Fruit fly (Drosophila melanogaster) whole organism, embryonic: Measurements from ENCODE around the gene CG5592.

Source experiments
- ATbp ChIP-seq: fragments of 200-800 bp; sonication (Bioruptor generic); optimal IDR thresholded peaks from 2 replicates; lab custom pipeline; 2017; ENCODE audit warnings: missing biosample characterization, mild to moderate bottlenecking, missing genetic modification characterization, missing genetic modification reagents
- Atf3 ChIP-seq: fragments of 200-800 bp; sonication (Bioruptor generic); optimal IDR thresholded peaks from 3 replicates; lab custom pipeline; 2016; ENCODE audit warnings: missing biosample characterization, missing genetic modification characterization
- CG10274 ChIP-seq: fragments of 200-800 bp; sonication (Bioruptor generic); optimal IDR thresholded peaks from 3 replicates; lab custom pipeline; 2017; ENCODE audit warnings: missing biosample characterization, mild to moderate bottlenecking, missing genetic modification characterization
- CG10431 ChIP-seq: fragments of 200-800 bp; sonication (Bioruptor generic); optimal IDR thresholded peaks from 3 replicates; lab custom pipeline; 2018; ENCODE audit warnings: missing biosample characterization, mild to moderate bottlenecking, missing genetic modification characterization
- CG12769 ChIP-seq: fragments of 200-800 bp; sonication (Bioruptor generic); optimal IDR thresholded peaks from 2 replicates; lab custom pipeline; 2019; ENCODE audit warnings: missing biosample characterization, mild to moderate bottlenecking, missing genetic modification characterization, moderate library complexity
- CG13775 ChIP-seq: fragments of 200-800 bp; sonication (Bioruptor generic); optimal IDR thresholded peaks from 3 replicates; lab custom pipeline; 2017; ENCODE audit warnings: missing biosample characterization, mild to moderate bottlenecking, missing genetic modification characterization
- CG15073 ChIP-seq: fragments of 200-800 bp; sonication (Bioruptor generic); optimal IDR thresholded peaks from 2 replicates; lab custom pipeline; 2016; ENCODE audit warnings: missing biosample characterization, missing genetic modification characterization
- CG16815 ChIP-seq: fragments of 200-800 bp; sonication (Bioruptor generic); optimal IDR thresholded peaks from 3 replicates; lab custom pipeline; 2017; ENCODE audit warnings: missing biosample characterization, mild to moderate bottlenecking, missing genetic modification characterization
- CG2129 ChIP-seq: fragments of 200-800 bp; sonication (Bioruptor generic); IDR thresholded peaks from 2 replicates; pipeline ENCODE4 v1.3.6; 2022; ENCODE audit warnings: missing biosample characterization, missing genetic modification characterization; ENCODE audit not compliant: partially characterized antibody
- CG2889 ChIP-seq: fragments of 200-800 bp; sonication (Bioruptor generic); IDR thresholded peaks from 3 replicates; pipeline ENCODE4 v1.3.6; 2022; ENCODE audit warnings: missing biosample characterization, missing genetic modification characterization
- CG31388 ChIP-seq: fragments of 200-800 bp; sonication (Bioruptor generic); optimal IDR thresholded peaks from 2 replicates; lab custom pipeline; 2016; ENCODE audit warnings: missing biosample characterization, missing genetic modification characterization
- CG31441 ChIP-seq: fragments of 200-800 bp; sonication (Bioruptor generic); IDR thresholded peaks from 2 replicates; pipeline ENCODE4 v1.3.6; 2022; ENCODE audit warnings: missing biosample characterization, missing genetic modification characterization
- CG3281 ChIP-seq: fragments of 200-800 bp; sonication (Bioruptor generic); optimal IDR thresholded peaks from 3 replicates; lab custom pipeline; 2017; ENCODE audit warnings: missing biosample characterization, mild to moderate bottlenecking, missing genetic modification characterization
- CG34376 ChIP-seq: fragments of 200-800 bp; sonication (Bioruptor generic); optimal IDR thresholded peaks from 2 replicates; lab custom pipeline; 2018; ENCODE audit warnings: missing biosample characterization, mild to moderate bottlenecking, missing genetic modification characterization
- CG34422 ChIP-seq: fragments of 200-800 bp; sonication (Bioruptor generic); IDR thresholded peaks from 3 replicates; pipeline ENCODE4 v1.3.6; 2022; ENCODE audit warnings: missing biosample characterization, missing genetic modification characterization
- CG3847 ChIP-seq: fragments of 200-800 bp; sonication (Bioruptor generic); IDR thresholded peaks from 2 replicates; pipeline ENCODE4 v1.3.6; 2022; ENCODE audit warnings: missing biosample characterization, missing genetic modification characterization
- CG6765 ChIP-seq: fragments of 200-800 bp; sonication (Bioruptor generic); optimal IDR thresholded peaks from 3 replicates; lab custom pipeline; 2017; ENCODE audit warnings: missing biosample characterization, mild to moderate bottlenecking, missing genetic modification characterization
- CG7963 ChIP-seq: fragments of 200-800 bp; sonication (Bioruptor generic); IDR thresholded peaks from 3 replicates; pipeline ENCODE4 v1.3.6; 2022; ENCODE audit warnings: missing biosample characterization, missing genetic modification characterization; ENCODE audit not compliant: partially characterized antibody
- Doc2 ChIP-seq: fragments of 200-800 bp; sonication (Bioruptor generic); IDR thresholded peaks from 2 replicates; pipeline ENCODE4 v1.3.6; 2022; ENCODE audit warnings: missing biosample characterization, missing genetic modification characterization
- E2f1 ChIP-seq: fragments of 200-800 bp; sonication (Bioruptor generic); IDR thresholded peaks from 2 replicates; pipeline ENCODE4 v1.3.6; 2022; ENCODE audit warnings: missing biosample characterization, missing genetic modification characterization
- Eip74EF ChIP-seq, 2 experiments: fragments of 200-800 bp in 1 of 2; fragments of >200 bp in 1 of 2; sonication (Bioruptor generic) in 1 of 2; optimal IDR thresholded peaks; 2 replicates each; lab custom pipeline; 2017 to 2019; ENCODE audit warnings: missing biosample characterization in 2 of 2, missing genetic modification characterization in 2 of 2, mild to moderate bottlenecking in 1 of 2, moderate library complexity in 1 of 2
- Hr39 ChIP-seq: fragments of >200 bp; optimal IDR thresholded peaks from 2 replicates; lab custom pipeline; 2017
- Hsf ChIP-seq: fragments of 200-800 bp; sonication (Bioruptor generic); optimal IDR thresholded peaks from 3 replicates; lab custom pipeline; 2016; ENCODE audit warnings: missing biosample characterization, missing genetic modification characterization
- Kr ChIP-seq: fragments of 200-800 bp; sonication (Bioruptor generic); optimal IDR thresholded peaks from 2 replicates; lab custom pipeline; 2017; ENCODE audit warnings: missing biosample characterization, mild to moderate bottlenecking, missing genetic modification characterization
- MTF-1 ChIP-seq: fragments of 200-800 bp; sonication (Bioruptor generic); optimal IDR thresholded peaks from 2 replicates; lab custom pipeline; 2018; ENCODE audit warnings: missing biosample characterization, mild to moderate bottlenecking, missing genetic modification characterization, borderline replicate concordance
- Opbp ChIP-seq: fragments of 200-800 bp; sonication (Bioruptor generic); IDR thresholded peaks from 3 replicates; pipeline ENCODE4 v1.3.6; 2022; ENCODE audit warnings: missing biosample characterization, missing genetic modification characterization; ENCODE audit not compliant: partially characterized antibody
- Sry-β ChIP-seq: fragments of 200-800 bp; sonication (Bioruptor generic); optimal IDR thresholded peaks from 2 replicates; lab custom pipeline; 2018; ENCODE audit warnings: missing biosample characterization, mild to moderate bottlenecking, missing genetic modification characterization, moderate library complexity
- Trl ChIP-seq, 3 experiments: fragments of >200 bp in 2 of 3; fragments of 200-800 bp in 1 of 3; sonication (Bioruptor generic) in 1 of 3; optimal IDR thresholded peaks; 2 replicates in 1 of 3; 3 replicates in 2 of 3; lab custom pipeline; 2016 to 2017; ENCODE audit warnings: missing biosample characterization in 1 of 3, missing genetic modification characterization in 1 of 3
- ap ChIP-seq: fragments of 200-800 bp; sonication (Bioruptor generic); IDR thresholded peaks from 2 replicates; pipeline ENCODE4 v1.3.6; 2022; ENCODE audit warnings: missing biosample characterization, missing genetic modification characterization
- cg ChIP-seq: fragments of 200-800 bp; sonication (Bioruptor generic); optimal IDR thresholded peaks from 3 replicates; lab custom pipeline; 2019; ENCODE audit warnings: missing biosample characterization, mild to moderate bottlenecking, missing genetic modification characterization, moderate library complexity
- chif ChIP-seq, 2 experiments: fragments of 200-800 bp; sonication (Bioruptor generic); optimal IDR thresholded peaks; 3 replicates each; lab custom pipeline; 2016; ENCODE audit warnings: missing biosample characterization in 2 of 2, missing genetic modification characterization in 2 of 2
- dmrt11E ChIP-seq: fragments of 200-800 bp; sonication (Bioruptor generic); optimal IDR thresholded peaks from 3 replicates; lab custom pipeline; 2018; ENCODE audit warnings: missing biosample characterization, mild to moderate bottlenecking, missing genetic modification characterization, moderate library complexity
- en ChIP-seq: fragments of 200-800 bp; sonication (Bioruptor generic); optimal IDR thresholded peaks from 2 replicates; lab custom pipeline; 2016; ENCODE audit warnings: missing biosample characterization, missing genetic modification characterization
- fu2 ChIP-seq: fragments of 200-800 bp; sonication (Bioruptor generic); optimal IDR thresholded peaks from 2 replicates; lab custom pipeline; 2016; ENCODE audit warnings: missing biosample characterization, missing genetic modification characterization
- inv ChIP-seq: fragments of 200-800 bp; sonication (Bioruptor generic); IDR thresholded peaks from 2 replicates; pipeline ENCODE4 v1.3.6; 2022; ENCODE audit warnings: missing biosample characterization, missing genetic modification characterization; ENCODE audit not compliant: partially characterized antibody
- lab ChIP-seq: fragments of 200-800 bp; sonication (Bioruptor generic); optimal IDR thresholded peaks from 3 replicates; lab custom pipeline; 2017; ENCODE audit warnings: missing biosample characterization, missing genetic modification characterization, mild to moderate bottlenecking, moderate library complexity, missing genetic modification reagents
- luna ChIP-seq: fragments of 200-800 bp; sonication (Bioruptor generic); optimal IDR thresholded peaks from 2 replicates; lab custom pipeline; 2016; ENCODE audit warnings: missing biosample characterization, missing genetic modification characterization
- mam ChIP-seq: fragments of 200-800 bp; sonication (Bioruptor generic); optimal IDR thresholded peaks from 3 replicates; lab custom pipeline; 2016; ENCODE audit warnings: missing biosample characterization, missing genetic modification characterization
- mld ChIP-seq: fragments of 200-800 bp; sonication (Bioruptor generic); IDR thresholded peaks from 3 replicates; pipeline ENCODE4 v1.3.6; 2022; ENCODE audit warnings: missing biosample characterization, missing genetic modification characterization; ENCODE audit not compliant: partially characterized antibody
- odd ChIP-seq: fragments of 200-800 bp; sonication (Bioruptor generic); optimal IDR thresholded peaks from 2 replicates; lab custom pipeline; 2017; ENCODE audit warnings: missing biosample characterization, mild to moderate bottlenecking, missing genetic modification characterization
- pum ChIP-seq: fragments of 200-800 bp; sonication (Bioruptor generic); optimal IDR thresholded peaks from 2 replicates; lab custom pipeline; 2016; ENCODE audit warnings: missing biosample characterization, missing genetic modification characterization
- run ChIP-seq: fragments of 200-800 bp; sonication (Bioruptor generic); optimal IDR thresholded peaks from 3 replicates; lab custom pipeline; 2018; ENCODE audit warnings: missing biosample characterization, mild to moderate bottlenecking, missing genetic modification characterization
- sc ChIP-seq, 3 experiments: fragments of >200 bp in 2 of 3; fragments of 200-800 bp in 1 of 3; sonication (Bioruptor generic) in 1 of 3; optimal IDR thresholded peaks; 2 replicates in 2 of 3; 3 replicates in 1 of 3; lab custom pipeline; 2017; ENCODE audit warnings: mild to moderate bottlenecking in 1 of 3, missing biosample characterization in 1 of 3, missing genetic modification characterization in 1 of 3, missing genetic modification reagents in 1 of 3
- sima ChIP-seq: fragments of 200-800 bp; sonication (Bioruptor generic); optimal IDR thresholded peaks from 2 replicates; lab custom pipeline; 2016; ENCODE audit warnings: missing biosample characterization, missing genetic modification characterization
- ssp ChIP-seq: fragments of 200-800 bp; sonication (Bioruptor generic); IDR thresholded peaks from 2 replicates; pipeline ENCODE4 v1.3.6; 2022; ENCODE audit warnings: missing biosample characterization, missing genetic modification characterization
- stwl ChIP-seq: fragments of 200-800 bp; sonication (Bioruptor generic); optimal IDR thresholded peaks from 3 replicates; lab custom pipeline; 2018; ENCODE audit warnings: missing biosample characterization, mild to moderate bottlenecking, missing genetic modification characterization, moderate library complexity
- wek ChIP-seq: fragments of 200-800 bp; sonication (Bioruptor generic); optimal IDR thresholded peaks from 3 replicates; lab custom pipeline; 2018; ENCODE audit warnings: missing biosample characterization, mild to moderate bottlenecking, missing genetic modification characterization, moderate library complexity
- zen ChIP-seq: fragments of 200-800 bp; sonication (Bioruptor generic); optimal IDR thresholded peaks from 3 replicates; lab custom pipeline; 2018; ENCODE audit warnings: missing biosample characterization, mild to moderate bottlenecking, missing genetic modification characterization, moderate library complexity

The CG5592 gene

DNA sequence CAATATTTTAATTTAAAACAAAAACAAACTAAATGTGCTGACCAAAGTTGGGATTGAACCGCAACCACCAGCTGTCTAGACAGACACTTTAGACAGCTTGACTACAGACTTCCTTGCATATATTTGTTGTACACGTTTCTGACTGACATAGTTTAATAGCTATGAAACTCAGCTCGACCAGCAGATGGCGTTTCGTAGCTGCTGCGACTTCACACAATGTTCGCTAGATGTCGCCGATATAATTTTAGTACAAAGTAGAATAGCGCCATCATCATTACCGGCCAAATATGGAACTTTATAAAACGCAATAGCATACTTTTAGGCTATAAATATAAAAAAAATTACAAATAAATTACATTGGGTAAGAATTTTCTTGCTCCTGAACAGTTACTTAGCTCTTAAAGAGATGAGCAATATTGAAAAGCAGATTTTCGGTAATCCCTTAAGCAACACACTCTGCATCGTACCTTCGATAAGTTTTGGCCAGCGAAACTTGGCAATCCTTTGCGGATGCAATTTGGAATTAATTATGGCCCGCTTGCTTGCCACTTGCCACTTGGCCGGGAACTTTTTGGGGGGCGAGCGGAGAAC lies 27.7 kb upstream of the CG5592 start (continued):
- TF ChIP-seq chif (GFP tag; optimal IDR thresholded peaks at IDR 0.05; lab: Kevin White, UChicago) (peak; percentile 18 to 69), mam (GFP tag; lab: Kevin White, UChicago) (peak; percentile 84), zen (tag; lab: Kevin White, UChicago) (peak; percentile 86), dmrt11E (tag; lab: Kevin White, UChicago) (peak; percentile 54), CG31388 (GFP tag; lab: Kevin White, UChicago) (peak; percentile 54), CG31441 (GFP tag; lab: Robert Waterston, UW) (no peak), CG10274 (GFP tag; lab: Kevin White, UChicago) (no peak), CG3847 (GFP tag; lab: Robert Waterston, UW) (peak; percentile 72), CG6765 (GFP tag; lab: Kevin White, UChicago) (no peak), CG10431 (GFP tag; lab: Kevin White, UChicago) (no peak), Atf3 (GFP tag; lab: Kevin White, UChicago) (peak; percentile 15), CG3281 (GFP tag; lab: Kevin White, UChicago) (no peak), Doc2 (GFP tag; lab: Robert Waterston, UW) (no peak), ATbp (GFP tag; lab: Kevin White, UChicago) (peak; percentile 12), cg (GFP tag; lab: Kevin White, UChicago) (no peak), pum (GFP tag; lab: Kevin White, UChicago) (peak; percentile 73), CG7963 (GFP tag; lab: Robert Waterston, UW) (no peak), sc (optimal IDR thresholded peaks at IDR 0.05; lab: Kevin White, UChicago) (no peak), sc (GFP tag; optimal IDR thresholded peaks at IDR 0.05; lab: Kevin White, UChicago) (peak; percentile 11), MTF-1 (GFP tag; lab: Kevin White, UChicago) (peak; percentile 77), CG12769 (tag; lab: Kevin White, UChicago) (no peak), stwl (peak; percentile 79), ssp (GFP tag; lab: Robert Waterston, UW) (peak; percentile 65), Hr39 (lab: Kevin White, UChicago) (no peak), fu2 (no peak), CG15073 (GFP tag; lab: Kevin White, UChicago) (no peak), Hsf (peak; percentile 65), Sry-β (GFP tag; lab: Kevin White, UChicago) (peak; percentile 9), Opbp (GFP tag; lab: Robert Waterston, UW) (peak; percentile 72; the same call in 2 of the 3 replicates), luna (GFP tag; lab: Kevin White, UChicago) (no peak), run (tag; lab: Kevin White, UChicago) (no peak), CG2889 (GFP tag; lab: Robert Waterston, UW) (no peak), odd (no peak), lab (GFP tag; lab: Kevin White, UChicago) (peak; percentile 72), wek (GFP tag; lab: Kevin White, UChicago) (no peak), Kr (GFP tag; lab: Kevin White, UChicago) (no peak), inv (GFP tag; lab: Robert Waterston, UW) (peak; percentile 37; the same call in 1 of the 2 replicates), ap (peak; percentile 52), mld (GFP tag; lab: Robert Waterston, UW) (no peak), Trl (optimal IDR thresholded peaks at IDR 0.05; lab: Kevin White, UChicago) (no peak), Trl (GFP tag; optimal IDR thresholded peaks at IDR 0.05; lab: Kevin White, UChicago) (peak; percentile 73), en (GFP tag; lab: Kevin White, UChicago) (no peak), CG34376 (GFP tag; lab: Kevin White, UChicago) (peak; percentile 2), CG13775 (peak; percentile 1), Eip74EF (GFP tag; optimal IDR thresholded peaks at IDR 0.05; lab: Kevin White, UChicago) (peak in 1 of 2 experiments; percentile 34), sima (GFP tag; lab: Kevin White, UChicago) (peak; percentile 28), CG34422 (peak; percentile 54; the same call in 1 of the 3 replicates), CG2129 (GFP tag; lab: Robert Waterston, UW) (no peak), E2f1 (GFP tag; lab: Robert Waterston, UW) (peak; percentile 64), CG16815 (GFP tag; lab: Kevin White, UChicago) (peak; percentile 45)
